Fruit fly (Drosophila melanogaster): Measurements from ENCODE around the gene AMPKalpha.

Gene AMPKalpha

dm6 chrX:1392875-1393274 lies 17.5 kb downstream of the AMPKalpha start, which contains the start of gene Rilpl (continued):
- TF ChIP-seq CG11762 (GFP tag; optimal IDR thresholded peaks at IDR 0.05; ENCODE audit: insufficient read depth) = no peak
- no peak for TF ChIP-seq Ets21C (GFP tag; optimal IDR thresholded peaks at IDR 0.05)
- TF ChIP-seq salr (GFP tag; optimal IDR thresholded peaks at IDR 0.05) = no peak
- TF ChIP-seq CG9139 (GFP tag; optimal IDR thresholded peaks at IDR 0.05) = no peak
- no peak for TF ChIP-seq CG11902 (GFP tag; optimal IDR thresholded peaks at IDR 0.05)
- peak; percentile 66 for TF ChIP-seq fkh (GFP tag; optimal IDR thresholded peaks at IDR 0.05)
- no peak for TF ChIP-seq CG10631 (GFP tag; optimal IDR thresholded peaks at IDR 0.05)
- no peak for TF ChIP-seq Met (GFP tag; optimal IDR thresholded peaks at IDR 0.05)
- TF ChIP-seq net (GFP tag; optimal IDR thresholded peaks at IDR 0.05) = peak; percentile 23

- TF ChIP-seq CG6276 (GFP tag; optimal IDR thresholded peaks at IDR 0.05) (no peak), Eip93F (GFP tag; optimal IDR thresholded peaks at IDR 0.05) (no peak), CG8319 (GFP tag; optimal IDR thresholded peaks at IDR 0.05) (no peak), net (GFP tag; optimal IDR thresholded peaks at IDR 0.05) (no peak), ss (GFP tag; optimal IDR thresholded peaks at IDR 0.05) (peak in 1 of 2 experiments; percentile 2), CG6163 (GFP tag; IDR thresholded peaks at IDR 0.05) (no peak), Hr39 (GFP tag; optimal IDR thresholded peaks at IDR 0.05) (peak; percentile 18), CG31627 (GFP tag; optimal IDR thresholded peaks at IDR 0.05) (no peak), Eip75B (GFP tag; optimal IDR thresholded peaks at IDR 0.05) (no peak)
These were observed 22.5 kb downstream of the AMPKalpha start for dm6 chrX:1397649-1398454.

dm6 chrX:1398455-1399055 lies 23.2 kb downstream of the AMPKalpha start:
- peak; percentile 77 for TF ChIP-seq CG3032 (tag; optimal IDR thresholded peaks at IDR 0.05)
- TF ChIP-seq Hr39 (GFP tag; optimal IDR thresholded peaks at IDR 0.05) = peak; percentile 90
- TF ChIP-seq lz (GFP tag; optimal IDR thresholded peaks at IDR 0.05) = peak; percentile 90
- peak; percentile 86 for TF ChIP-seq CG10631 (GFP tag; optimal IDR thresholded peaks at IDR 0.05)
- peak; percentile 36 for TF ChIP-seq dac (GFP tag; optimal IDR thresholded peaks at IDR 0.05)
- peak; percentile 47 for TF ChIP-seq CG9139 (GFP tag; optimal IDR thresholded peaks at IDR 0.05)
- peak; percentile 84 for TF ChIP-seq Ets21C (GFP tag; optimal IDR thresholded peaks at IDR 0.05)
- peak; percentile 77 for TF ChIP-seq CG1621 (tag; optimal IDR thresholded peaks at IDR 0.05)
- peak; percentile 78 for TF ChIP-seq achi (GFP tag; optimal IDR thresholded peaks at IDR 0.05)
- peak; percentile 73 for TF ChIP-seq CG11762 (GFP tag; optimal IDR thresholded peaks at IDR 0.05; ENCODE audit: insufficient read depth)
- TF ChIP-seq salr (GFP tag; optimal IDR thresholded peaks at IDR 0.05) = peak; percentile 48 to 63
- TF ChIP-seq spab (GFP tag; optimal IDR thresholded peaks at IDR 0.05) = peak; percentile 66
- no peak for TF ChIP-seq Lpt (GFP tag; optimal IDR thresholded peaks at IDR 0.05)
- no peak for TF ChIP-seq fkh (GFP tag; optimal IDR thresholded peaks at IDR 0.05)
- peak; percentile 83 for TF ChIP-seq CG3919 (GFP tag; optimal IDR thresholded peaks at IDR 0.05)
- peak; percentile 66 for TF ChIP-seq CG8119 (GFP tag; IDR thresholded peaks at IDR 0.05)
- TF ChIP-seq topi (GFP tag; optimal IDR thresholded peaks at IDR 0.05) = peak; percentile 89
- peak; percentile 51 for TF ChIP-seq CG16779 (tag; optimal IDR thresholded peaks at IDR 0.05)
- peak; percentile 85 for TF ChIP-seq Eip75B (GFP tag; optimal IDR thresholded peaks at IDR 0.05)
- TF ChIP-seq Ets96B (tag; optimal IDR thresholded peaks at IDR 0.05) = peak; percentile 69
- TF ChIP-seq CG32006 (GFP tag; optimal IDR thresholded peaks at IDR 0.05) = peak; percentile 86
- TF ChIP-seq Sox15 (GFP tag; optimal IDR thresholded peaks at IDR 0.05) = peak; percentile 84
- TF ChIP-seq Sox14 (GFP tag; optimal IDR thresholded peaks at IDR 0.05) = peak; percentile 86
- TF ChIP-seq Eip78C (GFP tag) = peak; percentile 94
- TF ChIP-seq eg (GFP tag; IDR thresholded peaks at IDR 0.05) = peak; percentile 79
- TF ChIP-seq CG6163 (GFP tag; IDR thresholded peaks at IDR 0.05) = peak; percentile 82
- TF ChIP-seq CG8632 (GFP tag; optimal IDR thresholded peaks at IDR 0.05) = peak; percentile 78
- TF ChIP-seq CG34406 (GFP tag; optimal IDR thresholded peaks at IDR 0.05) = peak; percentile 64
- TF ChIP-seq pdm3 (GFP tag; optimal IDR thresholded peaks at IDR 0.05) = peak; percentile 89
- peak; percentile 43 for TF ChIP-seq CG6276 (GFP tag; optimal IDR thresholded peaks at IDR 0.05)
- TF ChIP-seq Gug (GFP tag; IDR thresholded peaks at IDR 0.05) = peak; percentile 63; the same call in 1 of the 2 replicates
- peak; percentile 62 for TF ChIP-seq dsx (GFP tag; optimal IDR thresholded peaks at IDR 0.05; ENCODE audit: poor library complexity, severe bottlenecking)
- peak; percentile 66; the same call in 1 of the 2 replicates for TF ChIP-seq CG11294 (GFP tag; IDR thresholded peaks at IDR 0.05)
- TF ChIP-seq CG10669 (GFP tag; optimal IDR thresholded peaks at IDR 0.05) = peak; percentile 74
- TF ChIP-seq CG4318 (GFP tag; optimal IDR thresholded peaks at IDR 0.05) = no peak
- TF ChIP-seq net (GFP tag; optimal IDR thresholded peaks at IDR 0.05) = peak; percentile 61
- peak; percentile 90 for TF ChIP-seq cyc (GFP tag; optimal IDR thresholded peaks at IDR 0.05)

Data from whole organism, prepupa.